Fruit fly (Drosophila melanogaster) whole organism, embryonic: Measurements from ENCODE around the gene Vav.

ENCODE experiments used
- Abd-B ChIP-seq: fragments of 200-800 bp; sonication (Bioruptor generic); optimal IDR thresholded peaks from 2 replicates; lab custom pipeline; 2018; ENCODE audit warnings: missing biosample characterization, mild to moderate bottlenecking, missing genetic modification characterization, moderate library complexity
- Ada2b ChIP-seq: fragments of 200-800 bp; sonication (Bioruptor generic); IDR thresholded peaks from 2 replicates; pipeline ENCODE4 v1.3.6; 2022; ENCODE audit warnings: missing biosample characterization, missing genetic modification characterization
- B-H2 ChIP-seq: fragments of 200-800 bp; sonication (Bioruptor generic); optimal IDR thresholded peaks from 2 replicates; lab custom pipeline; 2018; ENCODE audit warnings: missing biosample characterization, mild to moderate bottlenecking, missing genetic modification characterization
- BEAF-32 ChIP-seq: fragments of 200-800 bp; sonication (Bioruptor generic); optimal IDR thresholded peaks from 3 replicates; lab custom pipeline; 2017; ENCODE audit warnings: missing biosample characterization, missing genetic modification characterization, mild to moderate bottlenecking, moderate library complexity, missing genetic modification reagents
- C15 ChIP-seq: fragments of 200-800 bp; sonication (Bioruptor generic); IDR thresholded peaks from 3 replicates; pipeline ENCODE4 v1.3.6; 2022; ENCODE audit warnings: missing biosample characterization, missing genetic modification characterization
- CG10431 ChIP-seq: fragments of 200-800 bp; sonication (Bioruptor generic); optimal IDR thresholded peaks from 3 replicates; lab custom pipeline; 2018; ENCODE audit warnings: missing biosample characterization, mild to moderate bottlenecking, missing genetic modification characterization
- CG10462 ChIP-seq: fragments of 200-800 bp; sonication (Bioruptor generic); optimal IDR thresholded peaks from 2 replicates; lab custom pipeline; 2016; ENCODE audit warnings: missing biosample characterization, missing genetic modification characterization
- CG10979 ChIP-seq: fragments of 200-800 bp; sonication (Bioruptor generic); optimal IDR thresholded peaks from 2 replicates; lab custom pipeline; 2018; ENCODE audit warnings: missing biosample characterization, mild to moderate bottlenecking, missing genetic modification characterization, moderate library complexity
- CG12299 ChIP-seq: fragments of 200-800 bp; sonication (Bioruptor generic); optimal IDR thresholded peaks from 2 replicates; lab custom pipeline; 2018; ENCODE audit warnings: missing biosample characterization, mild to moderate bottlenecking, missing genetic modification characterization
- CG12744 ChIP-seq: fragments of 200-800 bp; sonication (Bioruptor generic); optimal IDR thresholded peaks from 2 replicates; lab custom pipeline; 2016; ENCODE audit warnings: missing biosample characterization, missing genetic modification characterization
- CG13287 ChIP-seq: fragments of 200-800 bp; sonication (Bioruptor generic); IDR thresholded peaks from 2 replicates; pipeline ENCODE4 v1.3.6; 2022; ENCODE audit warnings: missing biosample characterization, missing genetic modification characterization; ENCODE audit not compliant: partially characterized antibody
- CG13775 ChIP-seq: fragments of 200-800 bp; sonication (Bioruptor generic); optimal IDR thresholded peaks from 3 replicates; lab custom pipeline; 2017; ENCODE audit warnings: missing biosample characterization, mild to moderate bottlenecking, missing genetic modification characterization
- CG17359 ChIP-seq: fragments of 200-800 bp; sonication (Bioruptor generic); optimal IDR thresholded peaks from 3 replicates; lab custom pipeline; 2018; ENCODE audit warnings: missing biosample characterization, mild to moderate bottlenecking, missing genetic modification characterization, moderate library complexity
- CG17568 ChIP-seq: fragments of 200-800 bp; sonication (Bioruptor generic); optimal IDR thresholded peaks from 2 replicates; lab custom pipeline; 2018; ENCODE audit warnings: missing biosample characterization, mild to moderate bottlenecking, missing genetic modification characterization, moderate library complexity
- CG31224 ChIP-seq: fragments of 200-800 bp; sonication (Bioruptor generic); IDR thresholded peaks from 2 replicates; pipeline ENCODE4 v1.3.6; 2022; ENCODE audit warnings: missing biosample characterization, missing genetic modification characterization
- CG3726 ChIP-seq: fragments of 200-800 bp; sonication (Bioruptor generic); IDR thresholded peaks from 3 replicates; pipeline ENCODE4, ENCODE4 v1.3.6; 2022; ENCODE audit warnings: missing biosample characterization, missing genetic modification characterization
- CG4328 ChIP-seq: fragments of 200-800 bp; sonication (Bioruptor generic); optimal IDR thresholded peaks from 3 replicates; lab custom pipeline; 2017; ENCODE audit warnings: missing biosample characterization, missing genetic modification reagents, missing genetic modification characterization
- CG5953 ChIP-seq: fragments of 200-800 bp; sonication (Bioruptor generic); IDR thresholded peaks from 2 replicates; pipeline ENCODE4 v1.3.6; 2022; ENCODE audit warnings: missing biosample characterization, missing genetic modification characterization
- CG6689 ChIP-seq: fragments of 200-800 bp; sonication (Bioruptor generic); IDR thresholded peaks from 2 replicates; pipeline ENCODE4 v1.3.6; 2022; ENCODE audit warnings: missing biosample characterization, missing genetic modification characterization
- CG6791 ChIP-seq: fragments of 200-800 bp; sonication (Bioruptor generic); IDR thresholded peaks from 3 replicates; pipeline ENCODE4 v1.3.6; 2022; ENCODE audit warnings: missing biosample characterization, missing genetic modification characterization; ENCODE audit not compliant: partially characterized antibody
- CG7839 ChIP-seq: fragments of 200-800 bp; sonication (Bioruptor generic); optimal IDR thresholded peaks from 3 replicates; lab custom pipeline; 2018; ENCODE audit warnings: missing biosample characterization, mild to moderate bottlenecking, missing genetic modification characterization, moderate library complexity
- CG9876 ChIP-seq: fragments of 200-800 bp; sonication (Bioruptor generic); optimal IDR thresholded peaks from 2 replicates; lab custom pipeline; 2016; ENCODE audit warnings: missing biosample characterization, missing genetic modification characterization
- D19B ChIP-seq: fragments of 200-800 bp; sonication (Bioruptor generic); optimal IDR thresholded peaks from 2 replicates; lab custom pipeline; 2017; ENCODE audit warnings: missing biosample characterization, mild to moderate bottlenecking, missing genetic modification characterization
- Dll ChIP-seq: fragments of 200-800 bp; sonication (Bioruptor generic); IDR thresholded peaks from 4 replicates; pipeline ENCODE4 v1.3.6; 2022; ENCODE audit warnings: missing biosample characterization, missing genetic modification characterization; ENCODE audit not compliant: partially characterized antibody
- Gug ChIP-seq: fragments of 200-800 bp; sonication (Bioruptor generic); IDR thresholded peaks from 4 replicates; pipeline ENCODE4 v1.3.6; 2022; ENCODE audit warnings: missing biosample characterization, missing genetic modification characterization
- Hr78 ChIP-seq, 2 experiments: fragments of 200-800 bp in 1 of 2; fragments of >200 bp in 1 of 2; sonication (Bioruptor generic) in 1 of 2; optimal IDR thresholded peaks; 2 replicates each; lab custom pipeline; 2017 to 2019; ENCODE audit warnings: missing biosample characterization in 2 of 2, missing genetic modification characterization in 2 of 2, mild to moderate bottlenecking in 1 of 2, moderate library complexity in 1 of 2
- Lhr ChIP-seq: fragments of 200-800 bp; sonication (Bioruptor generic); optimal IDR thresholded peaks from 3 replicates; lab custom pipeline; 2017; ENCODE audit warnings: mild to moderate bottlenecking, missing biosample characterization, missing genetic modification reagents, missing genetic modification characterization
- Rfx ChIP-seq: fragments of 200-800 bp; sonication (Bioruptor generic); IDR thresholded peaks from 2 replicates; pipeline ENCODE4 v1.3.6; 2022; ENCODE audit warnings: missing biosample characterization, missing genetic modification characterization
- Side ChIP-seq: fragments of 200-800 bp; sonication (Bioruptor generic); optimal IDR thresholded peaks from 2 replicates; lab custom pipeline; 2016; ENCODE audit warnings: missing biosample characterization, missing genetic modification characterization
- Sox102F ChIP-seq: fragments of 200-800 bp; sonication (Bioruptor generic); optimal IDR thresholded peaks from 2 replicates; lab custom pipeline; 2018; ENCODE audit warnings: missing biosample characterization, mild to moderate bottlenecking, missing genetic modification characterization, moderate library complexity
- aop ChIP-seq: fragments of 200-800 bp; sonication (Bioruptor generic); IDR thresholded peaks from 2 replicates; pipeline ENCODE4 v1.3.6; 2022; ENCODE audit warnings: missing biosample characterization, missing genetic modification characterization
- chif ChIP-seq, 2 experiments: fragments of 200-800 bp; sonication (Bioruptor generic); optimal IDR thresholded peaks; 3 replicates each; lab custom pipeline; 2016; ENCODE audit warnings: missing biosample characterization in 2 of 2, missing genetic modification characterization in 2 of 2
- chinmo ChIP-seq: fragments of 200-800 bp; sonication (Bioruptor generic); IDR thresholded peaks from 4 replicates; pipeline ENCODE4 v1.3.6; 2022; ENCODE audit warnings: missing biosample characterization, missing genetic modification characterization; ENCODE audit not compliant: partially characterized antibody
- gcm2 ChIP-seq: fragments of 200-800 bp; sonication (Bioruptor generic); optimal IDR thresholded peaks from 2 replicates; lab custom pipeline; 2016; ENCODE audit warnings: missing biosample characterization, missing genetic modification characterization
- insv ChIP-seq, 2 experiments: fragments of 200-800 bp; sonication (Bioruptor generic); optimal IDR thresholded peaks; 3 replicates each; lab custom pipeline; 2016 to 2018; ENCODE audit warnings: missing biosample characterization in 2 of 2, missing genetic modification characterization in 2 of 2
- klu ChIP-seq: fragments of 200-800 bp; sonication (Bioruptor generic); IDR thresholded peaks from 2 replicates; pipeline ENCODE4 v1.3.6; 2022; ENCODE audit warnings: missing biosample characterization, missing genetic modification characterization
- nom ChIP-seq: fragments of 200-800 bp; sonication (Bioruptor generic); optimal IDR thresholded peaks from 2 replicates; lab custom pipeline; 2017; ENCODE audit warnings: missing biosample characterization, missing genetic modification characterization, mild to moderate bottlenecking, moderate library complexity, missing genetic modification reagents
- phol ChIP-seq: fragments of 200-800 bp; sonication (Bioruptor generic); optimal IDR thresholded peaks from 3 replicates; lab custom pipeline; 2018; ENCODE audit warnings: missing biosample characterization, mild to moderate bottlenecking, missing genetic modification characterization, moderate library complexity
- pnt ChIP-seq: fragments of 200-800 bp; sonication (Bioruptor generic); optimal IDR thresholded peaks from 3 replicates; lab custom pipeline; 2016; ENCODE audit warnings: missing biosample characterization, missing genetic modification characterization
- pzg ChIP-seq: fragments of 200-800 bp; sonication (Bioruptor generic); optimal IDR thresholded peaks from 3 replicates; lab custom pipeline; 2018; ENCODE audit warnings: missing biosample characterization, mild to moderate bottlenecking, missing genetic modification characterization, moderate library complexity
- run ChIP-seq: fragments of 200-800 bp; sonication (Bioruptor generic); optimal IDR thresholded peaks from 3 replicates; lab custom pipeline; 2018; ENCODE audit warnings: missing biosample characterization, mild to moderate bottlenecking, missing genetic modification characterization
- so ChIP-seq: fragments of 200-800 bp; sonication (Bioruptor generic); IDR thresholded peaks from 3 replicates; pipeline ENCODE4 v1.3.6; 2022; ENCODE audit warnings: missing biosample characterization, missing genetic modification characterization
- stwl ChIP-seq: fragments of 200-800 bp; sonication (Bioruptor generic); optimal IDR thresholded peaks from 3 replicates; lab custom pipeline; 2018; ENCODE audit warnings: missing biosample characterization, mild to moderate bottlenecking, missing genetic modification characterization, moderate library complexity
- tgo ChIP-seq: fragments of 200-800 bp; sonication (Bioruptor generic); IDR thresholded peaks from 3 replicates; pipeline ENCODE4 v1.3.6; 2022; ENCODE audit warnings: missing biosample characterization, missing genetic modification characterization
- toy ChIP-seq: fragments of 200-800 bp; sonication (Bioruptor generic); IDR thresholded peaks from 2 replicates; pipeline ENCODE4 v1.3.6; 2022; ENCODE audit warnings: missing biosample characterization, missing genetic modification characterization
- usp ChIP-seq: fragments of >200 bp; optimal IDR thresholded peaks from 2 replicates; lab custom pipeline; 2017; ENCODE audit warnings: missing biosample characterization, missing genetic modification characterization
- zen2 ChIP-seq: fragments of 200-800 bp; sonication (Bioruptor generic); IDR thresholded peaks from 3 replicates; pipeline ENCODE4 v1.3.6; 2022; ENCODE audit warnings: missing biosample characterization, missing genetic modification characterization; ENCODE audit not compliant: partially characterized antibody

The Vav gene

DNA sequence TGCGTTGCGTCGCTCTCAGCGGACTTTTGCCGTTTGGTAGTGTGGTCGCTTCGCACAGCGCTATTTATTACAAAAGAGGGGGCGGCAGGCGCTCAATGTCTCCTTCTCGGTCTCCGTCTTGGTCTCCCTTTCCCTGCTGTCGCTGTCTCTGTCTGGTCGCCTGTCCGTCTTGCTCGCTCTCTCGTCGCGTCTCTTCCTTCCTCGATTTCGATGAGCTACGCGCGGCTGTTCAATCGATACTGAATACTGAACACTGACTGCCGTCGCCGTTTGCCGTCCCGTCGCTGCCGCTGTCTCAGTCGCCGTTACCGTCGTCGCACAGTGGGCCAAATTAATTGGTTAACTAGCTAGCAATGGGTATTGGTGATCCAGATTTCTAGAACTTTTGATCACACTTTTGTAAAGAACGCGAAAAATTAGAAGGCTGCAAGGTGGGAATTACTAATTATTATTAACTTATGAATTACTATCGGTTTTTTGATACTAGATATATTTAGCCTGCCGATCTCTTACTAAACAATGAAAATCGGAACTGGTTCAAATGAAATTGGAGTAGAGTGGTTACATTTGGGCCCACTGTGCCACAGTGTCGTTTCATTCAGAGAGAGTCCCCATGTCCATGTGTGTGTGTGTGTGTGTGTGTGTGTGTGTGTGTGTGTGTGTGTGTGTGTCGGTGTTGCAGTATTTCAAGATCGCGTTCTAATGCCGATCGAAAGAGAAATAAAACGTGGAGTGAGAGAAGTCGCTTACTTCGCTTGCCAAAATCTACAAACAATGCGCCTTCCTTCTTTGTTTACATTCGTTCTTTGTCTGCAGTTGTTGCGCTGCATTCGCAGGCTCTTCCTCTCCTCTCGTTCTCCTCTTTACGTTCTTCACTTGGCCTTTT is 36.5 kb downstream of the Vav start, which contains the start of gene CG8034 (continued):
- TF ChIP-seq aop: no peak
- peak; percentile 90 for TF ChIP-seq CG3726 (GFP tag; lab: Robert Waterston, UW)
- TF ChIP-seq CG12299 (tag; lab: Kevin White, UChicago): peak; percentile 95
- TF ChIP-seq so (GFP tag; lab: Robert Waterston, UW): peak; percentile 95
- TF ChIP-seq run (tag; lab: Kevin White, UChicago): peak; percentile 94
- peak; percentile 86 for TF ChIP-seq CG9876 (GFP tag; lab: Kevin White, UChicago)
- 0 out of 3 replicates have a peak, but pooled peaks have one; percentile 22 for TF ChIP-seq zen2 (GFP tag; lab: Robert Waterston, UW)
- peak; percentile 92 for TF ChIP-seq CG31224 (GFP tag; lab: Robert Waterston, UW)
- peak; percentile 98 for TF ChIP-seq Rfx (GFP tag; lab: Robert Waterston, UW)
- peak; percentile 94 for TF ChIP-seq Side (GFP tag; lab: Kevin White, UChicago)
- TF ChIP-seq CG10431 (GFP tag; lab: Kevin White, UChicago): peak; percentile 89
- peak; percentile 91 for TF ChIP-seq Ada2b
- TF ChIP-seq toy (GFP tag; lab: Robert Waterston, UW): peak; percentile 77; the same call in 1 of the 2 replicates
- peak; percentile 95 for TF ChIP-seq Sox102F (GFP tag; lab: Kevin White, UChicago)
- peak; percentile 95 for TF ChIP-seq CG17359 (tag; lab: Kevin White, UChicago)
- TF ChIP-seq nom (GFP tag; lab: Kevin White, UChicago): peak; percentile 91
- peak; percentile 98 for TF ChIP-seq Abd-B (GFP tag; lab: Kevin White, UChicago)
- peak; percentile 37; the same call in 1 of the 2 replicates for TF ChIP-seq CG13287
- TF ChIP-seq chinmo (GFP tag; lab: Robert Waterston, UW): peak; percentile 75; the same call in 3 of the 4 replicates
- peak; percentile 37 for TF ChIP-seq BEAF-32 (GFP tag; lab: Kevin White, UChicago)
- TF ChIP-seq CG5953 (GFP tag; lab: Robert Waterston, UW): peak; percentile 69
- peak; percentile 94 for TF ChIP-seq CG17568
- peak; percentile 98 for TF ChIP-seq CG7839 (tag; lab: Kevin White, UChicago)
- TF ChIP-seq CG10462 (GFP tag; lab: Kevin White, UChicago): peak; percentile 94
- peak; percentile 96 for TF ChIP-seq CG12744 (GFP tag; lab: Kevin White, UChicago)
- peak; percentile 94 for TF ChIP-seq D19B (GFP tag; lab: Kevin White, UChicago)
- peak in 1 of 2 experiments; percentile 88 for TF ChIP-seq Hr78 (GFP tag; optimal IDR thresholded peaks at IDR 0.05; lab: Kevin White, UChicago)
- TF ChIP-seq gcm2 (GFP tag; lab: Kevin White, UChicago): peak; percentile 87
- peak; percentile 93 to 94 for TF ChIP-seq chif (GFP tag; optimal IDR thresholded peaks at IDR 0.05; lab: Kevin White, UChicago)
- peak; percentile 97 for TF ChIP-seq CG4328
- TF ChIP-seq phol (tag; lab: Kevin White, UChicago): peak; percentile 97
- peak; percentile 96 for TF ChIP-seq B-H2 (GFP tag; lab: Kevin White, UChicago)
- TF ChIP-seq C15: peak; percentile 80; the same call in 1 of the 3 replicates
- TF ChIP-seq insv (GFP tag; optimal IDR thresholded peaks at IDR 0.05; lab: Kevin White, UChicago): peak; percentile 52 to 74
- peak; percentile 93 for TF ChIP-seq pnt (GFP tag; lab: Kevin White, UChicago)
- peak; percentile 95 for TF ChIP-seq tgo (GFP tag; lab: Robert Waterston, UW)
- peak; percentile 24 for TF ChIP-seq pzg (GFP tag; lab: Kevin White, UChicago)
- peak; percentile 85 for TF ChIP-seq Lhr (GFP tag; lab: Kevin White, UChicago)
- TF ChIP-seq stwl (tag; lab: Kevin White, UChicago): peak; percentile 26
- 0 out of 4 replicates have a peak, but pooled peaks have one; percentile 22 for TF ChIP-seq Dll (GFP tag; lab: Robert Waterston, UW)
- peak; percentile 96 for TF ChIP-seq CG6689 (GFP tag; lab: Robert Waterston, UW)
- peak; percentile 95 for TF ChIP-seq Gug (GFP tag; lab: Robert Waterston, UW)
- peak; percentile 96 for TF ChIP-seq CG13775 (GFP tag; lab: Kevin White, UChicago)
- peak; percentile 97 for TF ChIP-seq CG10979 (tag; lab: Kevin White, UChicago)
- 0 out of 3 replicates have a peak, but pooled peaks have one; percentile 42 for TF ChIP-seq CG6791 (GFP tag; lab: Robert Waterston, UW)
- no peak for TF ChIP-seq usp (GFP tag; lab: Kevin White, UChicago)
- TF ChIP-seq klu (GFP tag; lab: Robert Waterston, UW): peak; percentile 95
